Fruit fly (Drosophila melanogaster) whole organism, embryonic: Measurements from ENCODE around the gene Lerp.

ENCODE experiments used
- Awh ChIP-seq: fragments of 200-800 bp; sonication (Bioruptor generic); IDR thresholded peaks from 2 replicates; pipeline ENCODE4, ENCODE4 v1.3.6; 2022; ENCODE audit warnings: missing biosample characterization, missing genetic modification characterization
- CG10147 ChIP-seq: fragments of 200-800 bp; sonication (Bioruptor generic); optimal IDR thresholded peaks from 2 replicates; lab custom pipeline; 2019; ENCODE audit warnings: missing biosample characterization, mild to moderate bottlenecking, missing genetic modification characterization, moderate library complexity
- CG10267 ChIP-seq: fragments of 200-800 bp; sonication (Bioruptor generic); optimal IDR thresholded peaks from 2 replicates; lab custom pipeline; 2018; ENCODE audit warnings: missing biosample characterization, mild to moderate bottlenecking, missing genetic modification characterization, moderate library complexity
- CG11504 ChIP-seq: fragments of 200-800 bp; sonication (Bioruptor generic); optimal IDR thresholded peaks from 3 replicates; lab custom pipeline; 2019; ENCODE audit warnings: missing biosample characterization, mild to moderate bottlenecking, missing genetic modification characterization, moderate library complexity
- CG12391 ChIP-seq: fragments of 200-800 bp; sonication (Bioruptor generic); optimal IDR thresholded peaks from 3 replicates; lab custom pipeline; 2018; ENCODE audit warnings: missing biosample characterization, mild to moderate bottlenecking, missing genetic modification characterization, moderate library complexity
- CG14050 ChIP-seq: fragments of 200-800 bp; sonication (Bioruptor generic); IDR thresholded peaks from 3 replicates; pipeline ENCODE4 v1.3.6; 2022; ENCODE audit warnings: missing biosample characterization, missing genetic modification characterization
- CG15011 ChIP-seq: fragments of 200-800 bp; sonication (Bioruptor generic); optimal IDR thresholded peaks from 3 replicates; lab custom pipeline; 2018; ENCODE audit warnings: missing biosample characterization, mild to moderate bottlenecking, missing genetic modification characterization
- CG18011 ChIP-seq: fragments of 200-800 bp; sonication (Bioruptor generic); optimal IDR thresholded peaks from 2 replicates; lab custom pipeline; 2017; ENCODE audit warnings: missing biosample characterization, missing genetic modification characterization, mild to moderate bottlenecking, moderate library complexity, missing genotype
- CG18599 ChIP-seq: fragments of 200-800 bp; sonication (Bioruptor generic); optimal IDR thresholded peaks from 3 replicates; lab custom pipeline; 2017; ENCODE audit warnings: missing biosample characterization, missing genetic modification characterization, mild to moderate bottlenecking, moderate library complexity, missing genetic modification reagents
- CG3847 ChIP-seq: fragments of 200-800 bp; sonication (Bioruptor generic); IDR thresholded peaks from 2 replicates; pipeline ENCODE4 v1.3.6; 2022; ENCODE audit warnings: missing biosample characterization, missing genetic modification characterization
- CG4360 ChIP-seq: fragments of 200-800 bp; sonication (Bioruptor generic); IDR thresholded peaks from 2 replicates; pipeline ENCODE4 v1.3.6; 2022; ENCODE audit warnings: missing biosample characterization, missing genetic modification characterization
- CG7839 ChIP-seq: fragments of 200-800 bp; sonication (Bioruptor generic); optimal IDR thresholded peaks from 3 replicates; lab custom pipeline; 2018; ENCODE audit warnings: missing biosample characterization, mild to moderate bottlenecking, missing genetic modification characterization, moderate library complexity
- CG8290 ChIP-seq, 3 experiments: fragments of 200-800 bp; sonication (Bioruptor generic); optimal IDR thresholded peaks; 2 replicates each; lab custom pipeline; 2016 to 2019; ENCODE audit warnings: missing biosample characterization in 3 of 3, missing genetic modification characterization in 3 of 3, mild to moderate bottlenecking in 2 of 3, moderate library complexity in 1 of 3
- CG8944 ChIP-seq: fragments of 200-800 bp; sonication (Bioruptor generic); optimal IDR thresholded peaks from 3 replicates; lab custom pipeline; 2016; ENCODE audit warnings: missing biosample characterization, missing genetic modification characterization
- CG9437 ChIP-seq: fragments of 200-800 bp; sonication (Bioruptor generic); optimal IDR thresholded peaks from 2 replicates; lab custom pipeline; 2018; ENCODE audit warnings: missing biosample characterization, mild to moderate bottlenecking, missing genetic modification characterization
- CoRest ChIP-seq: fragments of 200-800 bp; sonication (Bioruptor generic); optimal IDR thresholded peaks from 3 replicates; lab custom pipeline; 2018; ENCODE audit warnings: missing biosample characterization, mild to moderate bottlenecking, missing genetic modification characterization, moderate library complexity
- Dip2 ChIP-seq: fragments of 200-800 bp; sonication (Bioruptor generic); IDR thresholded peaks from 2 replicates; pipeline ENCODE4 v1.3.6; 2022; ENCODE audit warnings: missing biosample characterization, missing genetic modification characterization
- Dip3 ChIP-seq: fragments of 200-800 bp; sonication (Bioruptor generic); optimal IDR thresholded peaks from 3 replicates; lab custom pipeline; 2016; ENCODE audit warnings: missing biosample characterization, missing genetic modification characterization
- Eip74EF ChIP-seq, 2 experiments: fragments of 200-800 bp in 1 of 2; fragments of >200 bp in 1 of 2; sonication (Bioruptor generic) in 1 of 2; optimal IDR thresholded peaks; 2 replicates each; lab custom pipeline; 2017 to 2019; ENCODE audit warnings: missing biosample characterization in 2 of 2, missing genetic modification characterization in 2 of 2, mild to moderate bottlenecking in 1 of 2, moderate library complexity in 1 of 2
- Gsc ChIP-seq: fragments of 200-800 bp; sonication (Bioruptor generic); IDR thresholded peaks from 2 replicates; pipeline ENCODE4 v1.3.6; 2022; ENCODE audit warnings: missing biosample characterization, missing genetic modification characterization
- Gug ChIP-seq: fragments of 200-800 bp; sonication (Bioruptor generic); IDR thresholded peaks from 4 replicates; pipeline ENCODE4 v1.3.6; 2022; ENCODE audit warnings: missing biosample characterization, missing genetic modification characterization
- Hr39 ChIP-seq: fragments of >200 bp; optimal IDR thresholded peaks from 2 replicates; lab custom pipeline; 2017
- Med ChIP-seq: fragments of 200-800 bp; sonication (Bioruptor generic); peaks from one replicate; lab custom pipeline; 2016; ENCODE audit warnings: missing biosample characterization, missing genetic modification characterization, mild to moderate bottlenecking, inconsistent platforms, moderate library complexity
- NC2β ChIP-seq: fragments of 200-800 bp; sonication (Bioruptor generic); optimal IDR thresholded peaks from 2 replicates; lab custom pipeline; 2016; ENCODE audit warnings: missing biosample characterization, missing genetic modification characterization
- PHDP ChIP-seq: fragments of 200-800 bp; sonication (Bioruptor generic); optimal IDR thresholded peaks from 3 replicates; lab custom pipeline; 2018; ENCODE audit warnings: missing biosample characterization, mild to moderate bottlenecking, missing genetic modification characterization, moderate library complexity
- Pdp1 ChIP-seq, 2 experiments: fragments of 200-800 bp; sonication (Bioruptor generic); optimal IDR thresholded peaks; 3 replicates each; lab custom pipeline; 2016; ENCODE audit warnings: missing biosample characterization in 2 of 2, missing genetic modification characterization in 2 of 2, mild to moderate bottlenecking in 1 of 2, moderate library complexity in 1 of 2
- Rx ChIP-seq: fragments of 200-800 bp; sonication (Bioruptor generic); IDR thresholded peaks from 2 replicates; pipeline ENCODE4 v1.3.6; 2022; ENCODE audit warnings: missing biosample characterization, missing genetic modification characterization
- Sox102F ChIP-seq: fragments of 200-800 bp; sonication (Bioruptor generic); optimal IDR thresholded peaks from 2 replicates; lab custom pipeline; 2018; ENCODE audit warnings: missing biosample characterization, mild to moderate bottlenecking, missing genetic modification characterization, moderate library complexity
- Taf1 ChIP-seq: fragments of 200-800 bp; sonication (Bioruptor generic); IDR thresholded peaks from 2 replicates; pipeline ENCODE4 v1.3.6; 2022; ENCODE audit warnings: missing biosample characterization, missing genetic modification characterization
- ab ChIP-seq: fragments of 200-800 bp; sonication (Bioruptor generic); optimal IDR thresholded peaks from 2 replicates; lab custom pipeline; 2016; ENCODE audit warnings: missing biosample characterization, missing genetic modification characterization
- ato ChIP-seq: fragments of 200-800 bp; sonication (Bioruptor generic); IDR thresholded peaks from 2 replicates; pipeline ENCODE4 v1.3.6; 2022; ENCODE audit warnings: missing biosample characterization, missing genetic modification characterization; ENCODE audit not compliant: partially characterized antibody
- bab2 ChIP-seq: fragments of 200-800 bp; sonication (Bioruptor generic); optimal IDR thresholded peaks from 2 replicates; lab custom pipeline; 2016; ENCODE audit warnings: missing biosample characterization, missing genetic modification characterization
- dysf ChIP-seq: fragments of 200-800 bp; sonication (Bioruptor generic); IDR thresholded peaks from 3 replicates; pipeline ENCODE4 v1.3.6; 2022; ENCODE audit warnings: missing biosample characterization, missing genetic modification characterization
- ewg ChIP-seq: fragments of 200-800 bp; sonication (Bioruptor generic); optimal IDR thresholded peaks from 3 replicates; lab custom pipeline; 2017; ENCODE audit warnings: mild to moderate bottlenecking, missing biosample characterization, missing genetic modification reagents, missing genetic modification characterization
- fru ChIP-seq: fragments of >200 bp; optimal IDR thresholded peaks from 2 replicates; lab custom pipeline; 2017
- grau ChIP-seq: fragments of 200-800 bp; optimal IDR thresholded peaks from 3 replicates; lab custom pipeline; 2019; ENCODE audit warnings: missing biosample characterization, mild to moderate bottlenecking, missing genetic modification characterization, moderate library complexity
- ken ChIP-seq: fragments of 200-800 bp; sonication (Bioruptor generic); IDR thresholded peaks from 3 replicates; pipeline ENCODE4 v1.3.6; 2022; ENCODE audit warnings: missing biosample characterization, missing genetic modification characterization
- klu ChIP-seq: fragments of 200-800 bp; sonication (Bioruptor generic); IDR thresholded peaks from 2 replicates; pipeline ENCODE4 v1.3.6; 2022; ENCODE audit warnings: missing biosample characterization, missing genetic modification characterization
- mam ChIP-seq: fragments of 200-800 bp; sonication (Bioruptor generic); optimal IDR thresholded peaks from 3 replicates; lab custom pipeline; 2016; ENCODE audit warnings: missing biosample characterization, missing genetic modification characterization
- pros ChIP-seq: fragments of 200-800 bp; sonication (Bioruptor generic); optimal IDR thresholded peaks from 3 replicates; lab custom pipeline; 2019; ENCODE audit warnings: missing biosample characterization, mild to moderate bottlenecking, missing genetic modification characterization, moderate library complexity
- pum ChIP-seq: fragments of 200-800 bp; sonication (Bioruptor generic); optimal IDR thresholded peaks from 2 replicates; lab custom pipeline; 2016; ENCODE audit warnings: missing biosample characterization, missing genetic modification characterization
- ranshi ChIP-seq: fragments of 200-800 bp; sonication (Bioruptor generic); IDR thresholded peaks from 2 replicates; pipeline ENCODE4 v1.3.6; 2022; ENCODE audit warnings: missing biosample characterization, missing genetic modification characterization
- row ChIP-seq: fragments of 200-800 bp; sonication (Bioruptor generic); IDR thresholded peaks from 3 replicates; pipeline ENCODE4 v1.3.6; 2022; ENCODE audit warnings: missing biosample characterization, missing genetic modification characterization
- toy ChIP-seq: fragments of 200-800 bp; sonication (Bioruptor generic); IDR thresholded peaks from 2 replicates; pipeline ENCODE4 v1.3.6; 2022; ENCODE audit warnings: missing biosample characterization, missing genetic modification characterization
- trem ChIP-seq: fragments of 200-800 bp; optimal IDR thresholded peaks from 3 replicates; lab custom pipeline; 2019; ENCODE audit warnings: missing biosample characterization, mild to moderate bottlenecking, missing genetic modification characterization, moderate library complexity
- unc-4 ChIP-seq: fragments of 200-800 bp; sonication (Bioruptor generic); IDR thresholded peaks from 2 replicates; pipeline ENCODE4 v1.3.6; 2022; ENCODE audit warnings: missing biosample characterization, missing genetic modification characterization; ENCODE audit not compliant: partially characterized antibody
- vfl ChIP-seq: fragments of 200-800 bp; sonication (Bioruptor generic); optimal IDR thresholded peaks from 2 replicates; lab custom pipeline; 2016; ENCODE audit warnings: missing biosample characterization, missing genetic modification characterization

Lerp gene

DNA sequence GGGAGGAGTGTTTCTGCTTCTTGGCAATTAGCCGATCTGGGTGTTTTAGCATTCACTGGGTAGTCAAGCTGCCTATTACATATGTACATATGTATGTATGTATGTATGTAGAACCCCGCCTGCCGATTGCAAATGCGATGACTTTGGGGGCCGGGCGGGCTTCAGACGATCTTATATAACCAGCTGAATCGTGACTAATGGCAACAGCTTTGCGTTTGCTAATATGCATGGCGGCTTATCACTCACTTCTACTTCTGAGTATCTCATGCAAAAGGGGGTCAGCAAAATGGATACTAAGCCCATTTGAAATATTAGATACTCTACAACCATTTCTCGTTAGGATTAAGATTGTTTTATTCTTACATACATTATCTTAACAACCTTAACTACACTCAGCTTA is 33.3 kb upstream of the Lerp start:
- TF ChIP-seq Pdp1 (GFP tag; optimal IDR thresholded peaks at IDR 0.05; lab: Kevin White, UChicago): peak in 1 of 2 experiments; percentile 61
- no peak for TF ChIP-seq grau
- TF ChIP-seq CG18011 (GFP tag; lab: Kevin White, UChicago): no peak
- TF ChIP-seq unc-4: no peak
- no peak for TF ChIP-seq mam (GFP tag; lab: Kevin White, UChicago)
- TF ChIP-seq toy (GFP tag; lab: Robert Waterston, UW): 0 out of 2 replicates have a peak, but pooled peaks have one; percentile 13
- no peak for TF ChIP-seq ewg (GFP tag; lab: Kevin White, UChicago)
- no peak for TF ChIP-seq pros (GFP tag; lab: Kevin White, UChicago)
- TF ChIP-seq CG8944 (GFP tag; lab: Kevin White, UChicago): no peak
- TF ChIP-seq NC2β (GFP tag; lab: Kevin White, UChicago): no peak

- TF ChIP-seq klu (no peak), CG15011 (GFP tag; lab: Kevin White, UChicago) (no peak)
Measured at dm6 chr3R:26893621-26894316, 30.8 kb upstream of the Lerp start.

dm6 chr3R:26892764-26893163 is 29.8 kb upstream of the Lerp start:
- TF ChIP-seq CG11504 (tag; lab: Kevin White, UChicago) (peak; percentile 41), CG7839 (tag; lab: Kevin White, UChicago) (peak; percentile 57), Hr39 (lab: Kevin White, UChicago) (no peak), ato (GFP tag; lab: Robert Waterston, UW) (no peak), Sox102F (GFP tag; lab: Kevin White, UChicago) (peak; percentile 61), CG9437 (peak; percentile 12), Taf1 (GFP tag; lab: Robert Waterston, UW) (no peak), CG12391 (tag; lab: Kevin White, UChicago) (peak; percentile 41), ab (GFP tag; lab: Kevin White, UChicago) (no peak), ken (0 out of 3 replicates have a peak, but pooled peaks have one; percentile 5), CG18599 (GFP tag; lab: Kevin White, UChicago) (no peak), Dip3 (GFP tag; lab: Kevin White, UChicago) (no peak), Dip2 (no peak), vfl (GFP tag; lab: Kevin White, UChicago) (no peak), Gsc (no peak), PHDP (peak; percentile 39), dysf (GFP tag; lab: Robert Waterston, UW) (peak; percentile 69), ranshi (peak; percentile 28; the same call in 1 of the 2 replicates), CG3847 (GFP tag; lab: Robert Waterston, UW) (no peak), Med (GFP tag; lab: Kevin White, UChicago) (peak; percentile 63), CoRest (tag; lab: Kevin White, UChicago) (peak; percentile 62), trem (tag; lab: Kevin White, UChicago) (no peak), fru (lab: Kevin White, UChicago) (no peak), CG4360 (GFP tag; lab: Robert Waterston, UW) (no peak), CG8290 (GFP tag; optimal IDR thresholded peaks at IDR 0.05; lab: Kevin White, UChicago) (no peak), CG8290 (tag; optimal IDR thresholded peaks at IDR 0.05; lab: Kevin White, UChicago) (peak in 1 of 2 experiments; percentile 41), Eip74EF (GFP tag; optimal IDR thresholded peaks at IDR 0.05; lab: Kevin White, UChicago) (peak in 1 of 2 experiments; percentile 2), CG10267 (tag; lab: Kevin White, UChicago) (peak; percentile 1), CG10147 (no peak), CG14050 (GFP tag; lab: Robert Waterston, UW) (no peak), pum (no peak), Rx (GFP tag; lab: Robert Waterston, UW) (peak; percentile 14; the same call in 1 of the 2 replicates), row (GFP tag; lab: Robert Waterston, UW) (peak; percentile 74), bab2 (GFP tag; lab: Kevin White, UChicago) (no peak), Gug (GFP tag; lab: Robert Waterston, UW) (0 out of 4 replicates have a peak, but pooled peaks have one; percentile 11), Awh (GFP tag; lab: Robert Waterston, UW) (peak; percentile 72)
